Fruit fly (Drosophila melanogaster) whole organism, embryonic: ENCODE data around the gene mldr.
A peak's percentile ranks its signal among the peaks of the same experiment; 100 is the strongest.

Source experiments
- B-H2 ChIP-seq: fragments of 200-800 bp; sonication (Bioruptor generic); optimal IDR thresholded peaks from 2 replicates; lab custom pipeline; 2018; ENCODE audit warnings: missing biosample characterization, mild to moderate bottlenecking, missing genetic modification characterization
- CG10462 ChIP-seq: fragments of 200-800 bp; sonication (Bioruptor generic); optimal IDR thresholded peaks from 2 replicates; lab custom pipeline; 2016; ENCODE audit warnings: missing biosample characterization, missing genetic modification characterization
- CG12236 ChIP-seq: fragments of 200-800 bp; sonication (Bioruptor generic); optimal IDR thresholded peaks from 2 replicates; lab custom pipeline; 2016; ENCODE audit warnings: missing biosample characterization, missing genetic modification characterization
- CG14014 ChIP-seq: fragments of 200-800 bp; sonication (Bioruptor generic); IDR thresholded peaks from 2 replicates; pipeline ENCODE4 v1.3.6; 2022; ENCODE audit warnings: missing biosample characterization, missing genetic modification characterization
- CG1529 ChIP-seq: fragments of 200-800 bp; sonication (Bioruptor generic); optimal IDR thresholded peaks from 3 replicates; lab custom pipeline; 2018; ENCODE audit warnings: missing biosample characterization, missing genetic modification characterization
- CG15479 ChIP-seq: fragments of 200-800 bp; sonication (Bioruptor generic); optimal IDR thresholded peaks from 3 replicates; lab custom pipeline; 2019; ENCODE audit warnings: missing biosample characterization, mild to moderate bottlenecking, missing genetic modification characterization, moderate library complexity
- CG16815 ChIP-seq: fragments of 200-800 bp; sonication (Bioruptor generic); optimal IDR thresholded peaks from 3 replicates; lab custom pipeline; 2017; ENCODE audit warnings: missing biosample characterization, mild to moderate bottlenecking, missing genetic modification characterization
- CG1832 ChIP-seq: fragments of 200-800 bp; sonication (Bioruptor generic); optimal IDR thresholded peaks from 2 replicates; lab custom pipeline; 2017; ENCODE audit warnings: missing biosample characterization, mild to moderate bottlenecking, missing genetic modification characterization, inconsistent platforms
- CG2678 ChIP-seq: fragments of 200-800 bp; sonication (Bioruptor generic); optimal IDR thresholded peaks from 3 replicates; lab custom pipeline; 2019; ENCODE audit warnings: missing biosample characterization, mild to moderate bottlenecking, missing genetic modification characterization, moderate library complexity
- CG3065 ChIP-seq: fragments of 200-800 bp; sonication (Bioruptor generic); optimal IDR thresholded peaks from 2 replicates; lab custom pipeline; 2016; ENCODE audit warnings: missing biosample characterization, missing genetic modification characterization
- CG31224 ChIP-seq: fragments of 200-800 bp; sonication (Bioruptor generic); IDR thresholded peaks from 2 replicates; pipeline ENCODE4 v1.3.6; 2022; ENCODE audit warnings: missing biosample characterization, missing genetic modification characterization
- CG3281 ChIP-seq: fragments of 200-800 bp; sonication (Bioruptor generic); optimal IDR thresholded peaks from 3 replicates; lab custom pipeline; 2017; ENCODE audit warnings: missing biosample characterization, mild to moderate bottlenecking, missing genetic modification characterization
- CG3726 ChIP-seq: fragments of 200-800 bp; sonication (Bioruptor generic); IDR thresholded peaks from 3 replicates; pipeline ENCODE4, ENCODE4 v1.3.6; 2022; ENCODE audit warnings: missing biosample characterization, missing genetic modification characterization
- CG3838 ChIP-seq: fragments of 200-800 bp; sonication (Bioruptor generic); optimal IDR thresholded peaks from 3 replicates; lab custom pipeline; 2016; ENCODE audit warnings: missing biosample characterization, missing genetic modification characterization
- CG3847 ChIP-seq: fragments of 200-800 bp; sonication (Bioruptor generic); IDR thresholded peaks from 2 replicates; pipeline ENCODE4 v1.3.6; 2022; ENCODE audit warnings: missing biosample characterization, missing genetic modification characterization
- CG6683 ChIP-seq: fragments of 200-800 bp; sonication (Bioruptor generic); optimal IDR thresholded peaks from 2 replicates; lab custom pipeline; 2017; ENCODE audit warnings: missing biosample characterization, mild to moderate bottlenecking, missing genetic modification characterization, missing genetic modification reagents
- CG6765 ChIP-seq: fragments of 200-800 bp; sonication (Bioruptor generic); optimal IDR thresholded peaks from 3 replicates; lab custom pipeline; 2017; ENCODE audit warnings: missing biosample characterization, mild to moderate bottlenecking, missing genetic modification characterization
- CG7372 ChIP-seq: fragments of 200-800 bp; sonication (Bioruptor generic); IDR thresholded peaks from 2 replicates; pipeline ENCODE4 v1.3.6; 2022; ENCODE audit warnings: missing biosample characterization, missing genetic modification characterization
- CG7963 ChIP-seq: fragments of 200-800 bp; sonication (Bioruptor generic); IDR thresholded peaks from 3 replicates; pipeline ENCODE4 v1.3.6; 2022; ENCODE audit warnings: missing biosample characterization, missing genetic modification characterization; ENCODE audit not compliant: partially characterized antibody
- CG9797 ChIP-seq: fragments of 200-800 bp; sonication (Bioruptor generic); optimal IDR thresholded peaks from 3 replicates; lab custom pipeline; 2018; ENCODE audit warnings: missing biosample characterization, mild to moderate bottlenecking, missing genetic modification characterization
- CoRest ChIP-seq: fragments of 200-800 bp; sonication (Bioruptor generic); optimal IDR thresholded peaks from 3 replicates; lab custom pipeline; 2018; ENCODE audit warnings: missing biosample characterization, mild to moderate bottlenecking, missing genetic modification characterization, moderate library complexity
- Dip2 ChIP-seq: fragments of 200-800 bp; sonication (Bioruptor generic); IDR thresholded peaks from 2 replicates; pipeline ENCODE4 v1.3.6; 2022; ENCODE audit warnings: missing biosample characterization, missing genetic modification characterization
- Dp ChIP-seq: fragments of 200-800 bp; sonication (Bioruptor generic); optimal IDR thresholded peaks from 2 replicates; lab custom pipeline; 2018; ENCODE audit warnings: missing biosample characterization, mild to moderate bottlenecking, missing genetic modification characterization, moderate library complexity
- Lhr ChIP-seq: fragments of 200-800 bp; sonication (Bioruptor generic); optimal IDR thresholded peaks from 3 replicates; lab custom pipeline; 2017; ENCODE audit warnings: mild to moderate bottlenecking, missing biosample characterization, missing genetic modification reagents, missing genetic modification characterization
- Mrtf ChIP-seq: fragments of 200-800 bp; sonication (Bioruptor generic); IDR thresholded peaks from 3 replicates; pipeline ENCODE4 v1.3.6; 2022; ENCODE audit warnings: missing biosample characterization, missing genetic modification characterization
- NfI ChIP-seq: fragments of 200-800 bp; sonication (Bioruptor generic); optimal IDR thresholded peaks from 3 replicates; lab custom pipeline; 2018; ENCODE audit warnings: missing biosample characterization, mild to moderate bottlenecking, missing genetic modification characterization, moderate library complexity
- Optix ChIP-seq: fragments of 200-800 bp; sonication (Bioruptor generic); IDR thresholded peaks from 3 replicates; pipeline ENCODE4 v1.3.6; 2022; ENCODE audit warnings: missing biosample characterization, missing genetic modification characterization
- Taf1 ChIP-seq: fragments of 200-800 bp; sonication (Bioruptor generic); IDR thresholded peaks from 2 replicates; pipeline ENCODE4 v1.3.6; 2022; ENCODE audit warnings: missing biosample characterization, missing genetic modification characterization
- bab2 ChIP-seq: fragments of 200-800 bp; sonication (Bioruptor generic); optimal IDR thresholded peaks from 2 replicates; lab custom pipeline; 2016; ENCODE audit warnings: missing biosample characterization, missing genetic modification characterization
- bigmax ChIP-seq: fragments of 200-800 bp; sonication (Bioruptor generic); optimal IDR thresholded peaks from 2 replicates; lab custom pipeline; 2018; ENCODE audit warnings: missing biosample characterization, mild to moderate bottlenecking, missing genetic modification characterization
- crol ChIP-seq: fragments of 200-800 bp; sonication (Bioruptor generic); IDR thresholded peaks from 2 replicates; pipeline ENCODE4 v1.3.6; 2022; ENCODE audit warnings: missing biosample characterization, missing genetic modification characterization
- ems ChIP-seq: fragments of 200-800 bp; sonication (Bioruptor generic); optimal IDR thresholded peaks from 3 replicates; lab custom pipeline; 2016; ENCODE audit warnings: missing biosample characterization, missing genetic modification characterization
- fd3F ChIP-seq: fragments of 200-800 bp; sonication (Bioruptor generic); optimal IDR thresholded peaks from 2 replicates; lab custom pipeline; 2018; ENCODE audit warnings: missing biosample characterization, mild to moderate bottlenecking, missing genetic modification characterization, moderate library complexity
- ftz-f1 ChIP-seq: fragments of 200-800 bp; sonication (Bioruptor generic); optimal IDR thresholded peaks from 2 replicates; lab custom pipeline; 2016; ENCODE audit warnings: missing biosample characterization, missing genetic modification characterization
- gcm ChIP-seq: fragments of 200-800 bp; sonication (Bioruptor generic); optimal IDR thresholded peaks from 2 replicates; lab custom pipeline; 2019; ENCODE audit warnings: missing biosample characterization, mild to moderate bottlenecking, missing genetic modification characterization, moderate library complexity
- gem ChIP-seq: fragments of 200-800 bp; sonication (Bioruptor generic); optimal IDR thresholded peaks from 2 replicates; lab custom pipeline; 2019; ENCODE audit warnings: missing biosample characterization, mild to moderate bottlenecking, missing genetic modification characterization, moderate library complexity
- hth ChIP-seq: fragments of >200 bp; optimal IDR thresholded peaks from 2 replicates; lab custom pipeline; 2017; ENCODE audit warnings: inconsistent platforms
- maf-S ChIP-seq: fragments of 200-800 bp; sonication (Bioruptor generic); optimal IDR thresholded peaks from 2 replicates; lab custom pipeline; 2016; ENCODE audit warnings: missing biosample characterization, missing genetic modification characterization
- mirr ChIP-seq: fragments of 200-800 bp; sonication (Bioruptor generic); optimal IDR thresholded peaks from 3 replicates; lab custom pipeline; 2018; ENCODE audit warnings: missing biosample characterization, mild to moderate bottlenecking, missing genetic modification characterization
- phol ChIP-seq: fragments of 200-800 bp; sonication (Bioruptor generic); optimal IDR thresholded peaks from 3 replicates; lab custom pipeline; 2018; ENCODE audit warnings: missing biosample characterization, mild to moderate bottlenecking, missing genetic modification characterization, moderate library complexity
- schlank ChIP-seq: fragments of 200-800 bp; sonication (Bioruptor generic); optimal IDR thresholded peaks from 2 replicates; lab custom pipeline; 2018; ENCODE audit warnings: missing biosample characterization, mild to moderate bottlenecking, missing genetic modification characterization
- toy ChIP-seq: fragments of 200-800 bp; sonication (Bioruptor generic); IDR thresholded peaks from 2 replicates; pipeline ENCODE4 v1.3.6; 2022; ENCODE audit warnings: missing biosample characterization, missing genetic modification characterization
- usp ChIP-seq: fragments of >200 bp; optimal IDR thresholded peaks from 2 replicates; lab custom pipeline; 2017; ENCODE audit warnings: missing biosample characterization, missing genetic modification characterization
- zfh2 ChIP-seq: fragments of 200-800 bp; sonication (Bioruptor generic); optimal IDR thresholded peaks from 2 replicates; lab custom pipeline; 2016; ENCODE audit warnings: missing biosample characterization, missing genetic modification characterization

mldr gene

dm6 chrX:6265456-6265877 lies 25.6 kb upstream of the mldr start (continued):
- TF ChIP-seq crol (GFP tag; lab: Robert Waterston, UW) (peak; percentile 45; the same call in 1 of the 2 replicates), Optix (peak; percentile 96), ftz-f1 (GFP tag; lab: Kevin White, UChicago) (no peak), CG6683 (GFP tag; lab: Kevin White, UChicago) (peak; percentile 87), CG7372 (GFP tag; lab: Robert Waterston, UW) (peak; percentile 93), CG14014 (peak; percentile 91), bab2 (peak; percentile 95), NfI (peak; percentile 94), Dp (peak; percentile 4), zfh2 (GFP tag; lab: Kevin White, UChicago) (peak; percentile 89), Taf1 (GFP tag; lab: Robert Waterston, UW) (peak; percentile 69), CG3838 (GFP tag; lab: Kevin White, UChicago) (peak; percentile 86), Lhr (GFP tag; lab: Kevin White, UChicago) (peak; percentile 91), mirr (GFP tag; lab: Kevin White, UChicago) (peak; percentile 75), CG2678 (peak; percentile 97), schlank (tag; lab: Kevin White, UChicago) (peak; percentile 92), CG7963 (GFP tag; lab: Robert Waterston, UW) (no peak), CG9797 (GFP tag; lab: Kevin White, UChicago) (peak; percentile 35), CG3281 (GFP tag; lab: Kevin White, UChicago) (peak; percentile 95), CG1529 (GFP tag; lab: Kevin White, UChicago) (peak; percentile 97), phol (peak; percentile 97), gem (peak; percentile 98), CG15479 (GFP tag; lab: Kevin White, UChicago) (no peak), CG3065 (peak; percentile 91), toy (GFP tag; lab: Robert Waterston, UW) (peak; percentile 75; the same call in 1 of the 2 replicates), CG12236 (GFP tag; lab: Kevin White, UChicago) (peak; percentile 96), CG1832 (GFP tag; lab: Kevin White, UChicago) (no peak), CG16815 (peak; percentile 94), CoRest (tag; lab: Kevin White, UChicago) (peak; percentile 98), hth (lab: Kevin White, UChicago) (no peak), ems (GFP tag; lab: Kevin White, UChicago) (peak; percentile 96), CG3726 (GFP tag; lab: Robert Waterston, UW) (peak; percentile 89), CG6765 (peak; percentile 89), fd3F (GFP tag; lab: Kevin White, UChicago) (peak; percentile 93), B-H2 (GFP tag; lab: Kevin White, UChicago) (peak; percentile 67), usp (GFP tag; lab: Kevin White, UChicago) (no peak), bigmax (GFP tag; lab: Kevin White, UChicago) (no peak), CG3847 (GFP tag; lab: Robert Waterston, UW) (peak; percentile 91), maf-S (GFP tag; lab: Kevin White, UChicago) (peak; percentile 94), CG10462 (GFP tag; lab: Kevin White, UChicago) (peak; percentile 92), gcm (GFP tag; lab: Kevin White, UChicago) (peak; percentile 95), Dip2 (GFP tag; lab: Robert Waterston, UW) (peak; percentile 65), CG31224 (GFP tag; lab: Robert Waterston, UW) (peak; percentile 81), Mrtf (GFP tag; lab: Robert Waterston, UW) (peak; percentile 93)
